Worm (Caenorhabditis elegans) whole organism, L4/young adult: Measurements from ENCODE around the gene F53G2.13.

Experiments used
- W03F9.2 ChIP-seq: fragments of 150-350 bp; optimal IDR thresholded peaks from 2 replicates; lab custom pipeline; 2014; ENCODE audit warnings: missing biosample characterization, missing genetic modification characterization
- dao-5 ChIP-seq: sonication (generic microtip); optimal IDR thresholded peaks from 2 replicates; lab custom pipeline; 2016; ENCODE audit warnings: missing genotype, missing genetic modification characterization, moderate library complexity, missing compliant biosample characterization
- him-1 ChIP-seq: sonication (generic microtip); optimal IDR thresholded peaks from 2 replicates; lab custom pipeline; 2016; ENCODE audit warnings: missing genotype, missing genetic modification reagents, missing genetic modification characterization, missing compliant biosample characterization

DNA sequence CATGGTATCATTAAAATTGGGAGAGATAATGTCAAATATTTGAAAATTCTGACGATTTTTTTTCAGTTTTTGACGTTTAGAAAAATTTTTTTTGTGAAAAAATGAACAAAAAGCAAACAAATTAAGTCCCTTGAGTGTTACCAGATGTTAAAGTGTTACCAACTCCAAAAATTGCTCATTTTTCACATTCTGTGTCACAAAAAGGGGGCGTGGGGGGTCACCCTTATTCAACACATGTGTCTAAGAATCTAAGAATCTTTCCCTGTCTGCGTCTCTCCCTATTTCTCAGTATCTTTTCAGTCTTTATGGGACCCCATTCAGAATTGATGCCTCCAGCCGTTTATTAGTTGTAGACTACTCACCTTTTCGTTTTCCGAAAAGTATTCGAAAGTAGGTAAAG, 44.7 kb upstream of the F53G2.13 start:
- TF ChIP-seq dao-5 (tag; lab: Kevin White, UChicago) (no peak), him-1 (tag; lab: Kevin White, UChicago) (no peak), W03F9.2 (no peak)
